Fruit fly (Drosophila melanogaster): Measurements from ENCODE around the gene cpx.

DNA sequence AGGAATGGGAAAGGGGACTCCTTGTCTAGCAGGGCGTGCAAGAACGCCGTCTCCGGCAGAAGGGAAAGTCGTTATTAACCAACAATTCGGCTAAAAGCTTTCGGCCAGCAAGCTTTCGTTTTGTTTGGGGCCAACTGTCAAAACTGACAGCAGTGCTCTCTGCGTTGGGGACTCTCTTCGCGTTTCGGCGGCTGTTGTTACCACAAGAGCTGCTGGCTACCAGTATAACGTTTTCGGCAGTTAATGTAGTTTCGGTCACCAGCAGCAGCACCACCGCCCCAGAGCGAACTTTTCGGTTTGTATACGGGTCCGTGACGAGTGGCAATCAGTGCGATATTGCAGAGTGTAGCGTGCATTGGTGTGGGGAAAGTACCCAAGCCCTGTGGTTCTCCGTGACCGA, at the start of gene cpx:
- no peak for TF ChIP-seq usp (GFP tag; optimal IDR thresholded peaks at IDR 0.05)
- TF ChIP-seq Jra (GFP tag; optimal IDR thresholded peaks at IDR 0.05), result no peak

Data from whole organism, wandering third instar larva.